Worm (Caenorhabditis elegans): ENCODE measurements around the gene F08G5.3.

F08G5.3 gene

DNA sequence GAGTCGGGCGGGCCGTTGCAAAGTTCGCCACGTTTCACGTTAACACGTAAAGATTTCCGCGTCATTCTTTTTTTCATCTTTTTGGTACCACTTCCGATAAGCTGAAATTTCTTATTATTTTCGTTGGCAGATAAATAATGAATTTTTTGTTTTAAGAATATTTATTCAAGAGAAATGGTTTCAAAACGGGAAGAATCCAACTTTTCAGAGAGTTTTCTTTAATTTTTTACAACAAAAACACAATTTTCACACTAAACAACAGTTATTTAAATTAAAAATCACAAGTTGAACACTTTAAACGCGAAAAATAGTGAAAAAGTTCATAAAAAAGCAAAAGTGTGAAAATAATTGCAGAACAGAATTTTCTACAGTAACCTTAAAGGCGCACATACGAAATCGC, 36.7 kb upstream of the F08G5.3 start, which contains the start of gene spe-44:
spe-44 (minus strand) TSS at position 101 of the 400 bp plus-strand sequence.
- no peak for TF ChIP-seq nhr-12 (tag; optimal IDR thresholded peaks at IDR 0.05)
- TF ChIP-seq lin-13 (tag; optimal IDR thresholded peaks at IDR 0.05): no peak
- no peak for TF ChIP-seq mls-2 (tag; optimal IDR thresholded peaks at IDR 0.05)
- no peak for TF ChIP-seq elt-1 (tag; optimal IDR thresholded peaks at IDR 0.05; ENCODE audit: borderline replicate concordance, insufficient read depth)
- TF ChIP-seq M03D4.4 (tag; optimal IDR thresholded peaks at IDR 0.05): no peak
- TF ChIP-seq mab-5 (tag; optimal IDR thresholded peaks at IDR 0.05): no peak
- TF ChIP-seq tbx-8 (GFP tag; optimal IDR thresholded peaks at IDR 0.05): no peak
- TF ChIP-seq sem-2 (GFP tag; optimal IDR thresholded peaks at IDR 0.05): no peak
- no peak for TF ChIP-seq unc-120 (tag; optimal IDR thresholded peaks at IDR 0.05; ENCODE audit: poor library complexity, severe bottlenecking)
- TF ChIP-seq unc-62 (GFP tag; optimal IDR thresholded peaks at IDR 0.05): no peak
- no peak for TF ChIP-seq pha-4 (tag; optimal IDR thresholded peaks at IDR 0.05)
- TF ChIP-seq lin-32 (GFP tag; optimal IDR thresholded peaks at IDR 0.05): no peak
- no peak for TF ChIP-seq ceh-43 (GFP tag; optimal IDR thresholded peaks at IDR 0.05)
- no peak for TF ChIP-seq ceh-83 (GFP tag; optimal IDR thresholded peaks at IDR 0.05)
- TF ChIP-seq ces-1 (GFP tag; optimal IDR thresholded peaks at IDR 0.05): no peak
- TF ChIP-seq cnd-1 (tag; optimal IDR thresholded peaks at IDR 0.05): no peak
- no peak for TF ChIP-seq blmp-1 (tag; optimal IDR thresholded peaks at IDR 0.05)
- no peak for TF ChIP-seq bed-3 (GFP tag; optimal IDR thresholded peaks at IDR 0.05)
- TF ChIP-seq nhr-237 (tag; optimal IDR thresholded peaks at IDR 0.05): no peak
- TF ChIP-seq elt-3 (tag; optimal IDR thresholded peaks at IDR 0.05): no peak

DNA sequence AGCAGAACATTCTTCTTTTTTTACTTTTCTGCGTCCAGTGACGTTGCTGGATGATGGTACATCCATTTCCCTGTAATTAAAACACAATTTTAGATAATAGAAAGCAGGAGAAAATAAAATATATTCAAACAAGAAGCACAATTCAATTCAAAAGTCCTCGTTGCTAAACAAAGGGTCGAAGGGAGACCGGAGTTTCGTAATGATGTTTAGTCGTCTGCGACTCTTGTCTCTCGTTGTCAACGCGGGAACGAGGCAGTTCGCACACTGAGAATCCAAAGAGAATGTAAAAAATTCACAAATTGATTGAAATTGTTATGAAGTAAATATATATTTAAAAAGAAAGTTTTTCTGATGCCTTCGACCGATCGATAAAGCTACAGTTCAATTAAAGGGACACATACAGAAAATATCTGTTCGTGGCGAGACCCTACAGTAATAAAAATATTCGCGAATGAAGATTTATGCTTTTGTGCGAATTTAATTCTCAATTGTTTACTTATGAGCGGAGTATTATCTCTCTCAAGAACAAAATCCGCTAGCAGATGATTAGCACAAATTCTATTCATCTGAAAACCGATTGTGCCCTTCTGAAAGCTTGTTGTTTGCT, 33.9 kb upstream of the F08G5.3 start, which contains the start of gene dpy-26:
dpy-26 (minus strand) TSS at position 111 of the 607 bp plus-strand sequence.
- TF ChIP-seq nhr-76 (tag; optimal IDR thresholded peaks at IDR 0.05): no peak
- TF ChIP-seq hlh-1 (tag; optimal IDR thresholded peaks at IDR 0.05): no peak
- TF ChIP-seq mls-2 (tag; optimal IDR thresholded peaks at IDR 0.05): no peak
- no peak for TF ChIP-seq unc-39 (tag; optimal IDR thresholded peaks at IDR 0.05)
- TF ChIP-seq flh-1 (GFP tag; optimal IDR thresholded peaks at IDR 0.05): no peak
- no peak for TF ChIP-seq snpc-4 (tag; optimal IDR thresholded peaks at IDR 0.05)
- TF ChIP-seq pha-4 (tag; optimal IDR thresholded peaks at IDR 0.05): peak; percentile 6
- no peak for TF ChIP-seq ceh-83 (GFP tag; optimal IDR thresholded peaks at IDR 0.05)
- no peak for TF ChIP-seq nhr-28 (tag; optimal IDR thresholded peaks at IDR 0.05)
- TF ChIP-seq lsy-2 (tag; optimal IDR thresholded peaks at IDR 0.05): peak; percentile 25
- peak; percentile 17 for TF ChIP-seq ceh-39 (tag; optimal IDR thresholded peaks at IDR 0.05)
- no peak for TF ChIP-seq lin-32 (GFP tag; optimal IDR thresholded peaks at IDR 0.05)
- TF ChIP-seq nhr-2 (tag; optimal IDR thresholded peaks at IDR 0.05): no peak
- TF ChIP-seq nhr-237 (tag; optimal IDR thresholded peaks at IDR 0.05): no peak
- no peak for TF ChIP-seq unc-62 (GFP tag; optimal IDR thresholded peaks at IDR 0.05)
- TF ChIP-seq unc-120 (tag; optimal IDR thresholded peaks at IDR 0.05; ENCODE audit: poor library complexity, severe bottlenecking): no peak
- no peak for TF ChIP-seq zip-8 (tag; optimal IDR thresholded peaks at IDR 0.05)
- TF ChIP-seq mab-5 (tag; optimal IDR thresholded peaks at IDR 0.05): no peak
- TF ChIP-seq cnd-1 (tag; optimal IDR thresholded peaks at IDR 0.05): no peak
- peak; percentile 58 for TF ChIP-seq mep-1 (tag; optimal IDR thresholded peaks at IDR 0.05)

- TF ChIP-seq bed-3 (GFP tag; optimal IDR thresholded peaks at IDR 0.05): no peak
- TF ChIP-seq unc-120 (tag; optimal IDR thresholded peaks at IDR 0.05; ENCODE audit: poor library complexity, severe bottlenecking): no peak
- no peak for TF ChIP-seq pha-4 (tag; optimal IDR thresholded peaks at IDR 0.05)
- no peak for TF ChIP-seq unc-39 (tag; optimal IDR thresholded peaks at IDR 0.05)
Observed at ce11 chrIV:12445463-12445934, 28.1 kb upstream of the F08G5.3 start, which contains the start of gene C25G4.3. Gene C25G4.3 (minus strand): TSS chrIV:12445884.

ce11 chrIV:12443936-12444335, 26.6 kb upstream of the F08G5.3 start, which contains the start of gene C25G4.2:
Gene C25G4.2 (minus strand): TSS chrIV:12444035.
- TF ChIP-seq mab-5 (tag; optimal IDR thresholded peaks at IDR 0.05): no peak
- TF ChIP-seq lin-32 (GFP tag; optimal IDR thresholded peaks at IDR 0.05): no peak
- TF ChIP-seq hlh-1 (tag; optimal IDR thresholded peaks at IDR 0.05): no peak
- no peak for TF ChIP-seq tbx-8 (GFP tag; optimal IDR thresholded peaks at IDR 0.05)

DNA sequence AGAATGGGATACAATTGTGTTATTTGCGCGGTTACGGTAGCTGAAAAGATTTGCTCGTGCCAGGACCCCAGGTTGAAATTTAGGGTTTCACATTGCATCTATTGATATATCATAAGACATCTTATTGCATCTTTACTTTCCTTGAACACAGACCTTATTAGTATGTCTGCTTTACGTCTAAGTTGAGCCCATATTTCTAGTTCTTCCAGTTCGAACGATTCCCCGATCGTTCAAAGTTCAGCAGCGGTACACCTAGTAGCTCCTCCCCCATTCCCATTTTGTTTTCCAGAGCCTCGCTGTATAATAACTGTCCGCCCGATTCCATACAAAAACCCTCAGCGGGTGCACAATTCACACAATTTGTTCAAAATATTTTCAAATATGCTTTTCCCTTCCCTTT, 24.3 kb upstream of the F08G5.3 start, which contains the start of gene C25G4.17:
C25G4.17 (plus strand) TSS at position 301 of the 400 bp plus-strand sequence.
- no peak for TF ChIP-seq sptf-1 (tag; optimal IDR thresholded peaks at IDR 0.05)
- TF ChIP-seq ces-1 (GFP tag; optimal IDR thresholded peaks at IDR 0.05): no peak
- no peak for TF ChIP-seq unc-120 (tag; optimal IDR thresholded peaks at IDR 0.05; ENCODE audit: poor library complexity, severe bottlenecking)
- TF ChIP-seq cnd-1 (tag; optimal IDR thresholded peaks at IDR 0.05): no peak
- TF ChIP-seq lin-32 (GFP tag; optimal IDR thresholded peaks at IDR 0.05): no peak
- no peak for TF ChIP-seq nhr-2 (tag; optimal IDR thresholded peaks at IDR 0.05)
- no peak for TF ChIP-seq lin-13 (tag; optimal IDR thresholded peaks at IDR 0.05)
- TF ChIP-seq M03D4.4 (tag; optimal IDR thresholded peaks at IDR 0.05): no peak
